Fruit fly (Drosophila melanogaster): ENCODE data around the gene CG12716.

The CG12716 gene

dm6 chrX:13023777-13024176, 47.7 kb upstream of the CG12716 start (continued):
- TF ChIP-seq CG31441 (GFP tag; IDR thresholded peaks at IDR 0.05) (0 out of 2 replicates have a peak, but pooled peaks have one; percentile 14), CG2889 (GFP tag; IDR thresholded peaks at IDR 0.05) (no peak), prd (optimal IDR thresholded peaks at IDR 0.05) (no peak), prd (GFP tag; IDR thresholded peaks at IDR 0.05) (peak; percentile 20; the same call in 1 of the 3 replicates), CG17385 (GFP tag; optimal IDR thresholded peaks at IDR 0.05) (peak; percentile 3), CG3847 (GFP tag; IDR thresholded peaks at IDR 0.05) (0 out of 2 replicates have a peak, but pooled peaks have one; percentile 16), CG3281 (GFP tag; optimal IDR thresholded peaks at IDR 0.05) (peak; percentile 47), org-1 (GFP tag; optimal IDR thresholded peaks at IDR 0.05) (peak; percentile 12), CG8290 (GFP tag; optimal IDR thresholded peaks at IDR 0.05) (no peak), CG8290 (tag; optimal IDR thresholded peaks at IDR 0.05) (peak in 1 of 2 experiments; percentile 54), unc-4 (GFP tag; IDR thresholded peaks at IDR 0.05; ENCODE audit: partially characterized antibody) (no peak), slbo (GFP tag; IDR thresholded peaks at IDR 0.05) (peak; percentile 60), CG1603 (tag; optimal IDR thresholded peaks at IDR 0.05) (peak; percentile 23), CG17328 (GFP tag; IDR thresholded peaks at IDR 0.05) (no peak), Stat92E (GFP tag; optimal IDR thresholded peaks at IDR 0.05) (no peak), Bteb2 (GFP tag; optimal IDR thresholded peaks at IDR 0.05) (no peak), Xrp1 (GFP tag; IDR thresholded peaks at IDR 0.05) (no peak), CG15269 (tag; optimal IDR thresholded peaks at IDR 0.05) (peak; percentile 27), Hmr (GFP tag; optimal IDR thresholded peaks at IDR 0.05) (peak; percentile 59), CG11695 (GFP tag; IDR thresholded peaks at IDR 0.05) (0 out of 3 replicates have a peak, but pooled peaks have one; percentile 30), CG2678 (tag; optimal IDR thresholded peaks at IDR 0.05) (peak; percentile 61), vnd (GFP tag; IDR thresholded peaks at IDR 0.05; ENCODE audit: partially characterized antibody) (no peak), PHDP (tag; optimal IDR thresholded peaks at IDR 0.05) (peak; percentile 47), CG32772 (GFP tag; IDR thresholded peaks at IDR 0.05) (0 out of 2 replicates have a peak, but pooled peaks have one; percentile 8), CG12071 (GFP tag; optimal IDR thresholded peaks at IDR 0.05) (peak; percentile 20), gcm2 (GFP tag; optimal IDR thresholded peaks at IDR 0.05) (no peak), CG7839 (tag; optimal IDR thresholded peaks at IDR 0.05) (peak; percentile 62), pnt (GFP tag; optimal IDR thresholded peaks at IDR 0.05) (no peak), exex (tag; optimal IDR thresholded peaks at IDR 0.05) (no peak), bcd (GFP tag; optimal IDR thresholded peaks at IDR 0.05) (no peak), zfh2 (GFP tag; optimal IDR thresholded peaks at IDR 0.05) (peak; percentile 14), CG12659 (GFP tag; optimal IDR thresholded peaks at IDR 0.05) (peak; percentile 3), tio (GFP tag; optimal IDR thresholded peaks at IDR 0.05) (peak; percentile 2), so (GFP tag; IDR thresholded peaks at IDR 0.05) (no peak), CG4424 (GFP tag; optimal IDR thresholded peaks at IDR 0.05) (peak; percentile 10), Dbx (GFP tag; IDR thresholded peaks at IDR 0.05) (0 out of 3 replicates have a peak, but pooled peaks have one; percentile 52), HLH3B (GFP tag; IDR thresholded peaks at IDR 0.05) (no peak), Hand (GFP tag; optimal IDR thresholded peaks at IDR 0.05) (peak; percentile 37), Mrtf (GFP tag; IDR thresholded peaks at IDR 0.05) (no peak), Meics (GFP tag; optimal IDR thresholded peaks at IDR 0.05) (peak; percentile 58), CG7372 (GFP tag; IDR thresholded peaks at IDR 0.05) (no peak), ewg (GFP tag; optimal IDR thresholded peaks at IDR 0.05) (no peak), wdn (GFP tag; IDR thresholded peaks at IDR 0.05) (no peak), Adf1 (GFP tag; IDR thresholded peaks at IDR 0.05) (0 out of 2 replicates have a peak, but pooled peaks have one; percentile 21), H15 (GFP tag; IDR thresholded peaks at IDR 0.05) (peak; percentile 27; the same call in 1 of the 3 replicates), Bgb (GFP tag; IDR thresholded peaks at IDR 0.05; ENCODE audit: partially characterized antibody) (no peak), HmgZ (tag; optimal IDR thresholded peaks at IDR 0.05) (peak; percentile 18), CG11398 (GFP tag; optimal IDR thresholded peaks at IDR 0.05) (no peak), Sox102F (GFP tag; optimal IDR thresholded peaks at IDR 0.05) (peak; percentile 35), Abd-B (GFP tag; optimal IDR thresholded peaks at IDR 0.05) (peak; percentile 2)
